Worm (Caenorhabditis elegans) whole organism, early embryonic: ENCODE measurements around the gene C46F2.1.

Source experiments
- ama-1 ChIP-seq: fragments of 150-350 bp; optimal IDR thresholded peaks from 2 replicates; lab custom pipeline; 2014
- hmbx-1 ChIP-seq: sonication (generic microtip); optimal IDR thresholded peaks from 2 replicates; lab custom pipeline; 2016; ENCODE audit warnings: mild to moderate bottlenecking, missing genetic modification characterization, missing compliant biosample characterization
- sea-1 ChIP-seq: fragments of 200-800 bp; sonication (Bioruptor generic); conservative IDR thresholded peaks from 2 replicates; pipeline ENCODE4 v1.3.6; 2022; ENCODE audit warnings: missing genetic modification characterization, missing compliant biosample characterization

ce11 chrX:8037365-8037764, 40.5 kb upstream of the C46F2.1 start:
- TF ChIP-seq hmbx-1 (tag; lab: Kevin White, UChicago) (no peak), ama-1 (lab: Kevin White, UChicago) (no peak), sea-1 (GFP tag; lab: Robert Waterston, UW) (no peak)
